Fruit fly (Drosophila melanogaster) whole organism, embryonic: Measurements from ENCODE around the gene stas.

ENCODE experiments used
- Atf-2 ChIP-seq: fragments of 200-800 bp; sonication (Bioruptor generic); optimal IDR thresholded peaks from 2 replicates; lab custom pipeline; 2016; ENCODE audit warnings: missing biosample characterization, missing genetic modification characterization
- CG10366 ChIP-seq: fragments of 200-800 bp; sonication (Bioruptor generic); IDR thresholded peaks from 2 replicates; pipeline ENCODE4 v1.3.6; 2022; ENCODE audit warnings: missing biosample characterization, missing genetic modification characterization
- CG11456 ChIP-seq: fragments of 200-800 bp; sonication (Bioruptor generic); IDR thresholded peaks from 3 replicates; pipeline ENCODE4 v1.3.6; 2022; ENCODE audit warnings: missing biosample characterization, missing genetic modification characterization
- CG12391 ChIP-seq: fragments of 200-800 bp; sonication (Bioruptor generic); optimal IDR thresholded peaks from 3 replicates; lab custom pipeline; 2018; ENCODE audit warnings: missing biosample characterization, mild to moderate bottlenecking, missing genetic modification characterization, moderate library complexity
- CG12744 ChIP-seq: fragments of 200-800 bp; sonication (Bioruptor generic); optimal IDR thresholded peaks from 2 replicates; lab custom pipeline; 2016; ENCODE audit warnings: missing biosample characterization, missing genetic modification characterization
- CG15601 ChIP-seq: fragments of 200-800 bp; sonication (Bioruptor generic); optimal IDR thresholded peaks from 3 replicates; lab custom pipeline; 2019; ENCODE audit warnings: missing biosample characterization, mild to moderate bottlenecking, missing genetic modification characterization, moderate library complexity
- CG17328 ChIP-seq: fragments of 200-800 bp; sonication (Bioruptor generic); IDR thresholded peaks from 2 replicates; pipeline ENCODE4 v1.3.6; 2022; ENCODE audit warnings: missing biosample characterization, missing genetic modification characterization
- CG1792 ChIP-seq: fragments of 200-800 bp; sonication (Bioruptor generic); optimal IDR thresholded peaks from 2 replicates; lab custom pipeline; 2016; ENCODE audit warnings: missing biosample characterization, missing genetic modification characterization
- CG18476 ChIP-seq: fragments of 200-800 bp; sonication (Bioruptor generic); optimal IDR thresholded peaks from 2 replicates; lab custom pipeline; 2016; ENCODE audit warnings: missing biosample characterization, mild to moderate bottlenecking, missing genetic modification characterization
- CG18599 ChIP-seq: fragments of 200-800 bp; sonication (Bioruptor generic); optimal IDR thresholded peaks from 3 replicates; lab custom pipeline; 2017; ENCODE audit warnings: missing biosample characterization, missing genetic modification characterization, mild to moderate bottlenecking, moderate library complexity, missing genetic modification reagents
- CG2678 ChIP-seq: fragments of 200-800 bp; sonication (Bioruptor generic); optimal IDR thresholded peaks from 3 replicates; lab custom pipeline; 2019; ENCODE audit warnings: missing biosample characterization, mild to moderate bottlenecking, missing genetic modification characterization, moderate library complexity
- CG2712 ChIP-seq: fragments of 200-800 bp; optimal IDR thresholded peaks from 3 replicates; lab custom pipeline; 2019; ENCODE audit warnings: missing biosample characterization, mild to moderate bottlenecking, missing genetic modification characterization, moderate library complexity
- CG3065 ChIP-seq: fragments of 200-800 bp; sonication (Bioruptor generic); optimal IDR thresholded peaks from 2 replicates; lab custom pipeline; 2016; ENCODE audit warnings: missing biosample characterization, missing genetic modification characterization
- CG3995 ChIP-seq: fragments of 200-800 bp; sonication (Bioruptor generic); optimal IDR thresholded peaks from 3 replicates; lab custom pipeline; 2016; ENCODE audit warnings: missing biosample characterization, missing genetic modification characterization
- CG6765 ChIP-seq: fragments of 200-800 bp; sonication (Bioruptor generic); optimal IDR thresholded peaks from 3 replicates; lab custom pipeline; 2017; ENCODE audit warnings: missing biosample characterization, mild to moderate bottlenecking, missing genetic modification characterization
- CG7556 ChIP-seq: fragments of 200-800 bp; sonication (Bioruptor generic); optimal IDR thresholded peaks from 2 replicates; lab custom pipeline; 2017; ENCODE audit warnings: missing biosample characterization, mild to moderate bottlenecking, missing genetic modification characterization
- CG7745 ChIP-seq: fragments of 200-800 bp; sonication (Bioruptor generic); optimal IDR thresholded peaks from 2 replicates; lab custom pipeline; 2018; ENCODE audit warnings: missing biosample characterization, mild to moderate bottlenecking, missing genetic modification characterization, moderate library complexity
- CG8388 ChIP-seq: fragments of 200-800 bp; sonication (Bioruptor generic); optimal IDR thresholded peaks from 2 replicates; lab custom pipeline; 2019; ENCODE audit warnings: missing biosample characterization, mild to moderate bottlenecking, missing genetic modification characterization, moderate library complexity
- CG9876 ChIP-seq: fragments of 200-800 bp; sonication (Bioruptor generic); optimal IDR thresholded peaks from 2 replicates; lab custom pipeline; 2016; ENCODE audit warnings: missing biosample characterization, missing genetic modification characterization
- D19B ChIP-seq: fragments of 200-800 bp; sonication (Bioruptor generic); optimal IDR thresholded peaks from 2 replicates; lab custom pipeline; 2017; ENCODE audit warnings: missing biosample characterization, mild to moderate bottlenecking, missing genetic modification characterization
- E2f2 ChIP-seq: fragments of 200-800 bp; sonication (Bioruptor generic); IDR thresholded peaks from 2 replicates; pipeline ENCODE4 v1.3.6; 2022; ENCODE audit warnings: missing biosample characterization, missing genetic modification characterization
- Fer3 ChIP-seq: fragments of 200-800 bp; sonication (Bioruptor generic); optimal IDR thresholded peaks from 2 replicates; lab custom pipeline; 2018; ENCODE audit warnings: missing biosample characterization, mild to moderate bottlenecking, missing genetic modification characterization, moderate library complexity
- H2.0 ChIP-seq: fragments of 200-800 bp; sonication (Bioruptor generic); IDR thresholded peaks from 2 replicates; pipeline ENCODE4 v1.3.6; 2022; ENCODE audit warnings: missing biosample characterization, missing genetic modification characterization
- HLH4C ChIP-seq: fragments of 200-800 bp; sonication (Bioruptor generic); IDR thresholded peaks from 3 replicates; pipeline ENCODE4 v1.3.6; 2022; ENCODE audit warnings: missing biosample characterization, missing genetic modification characterization; ENCODE audit not compliant: partially characterized antibody
- Hmx ChIP-seq: fragments of 200-800 bp; sonication (Bioruptor generic); optimal IDR thresholded peaks from 2 replicates; lab custom pipeline; 2016; ENCODE audit warnings: missing biosample characterization, missing genetic modification characterization
- Hr39 ChIP-seq: fragments of >200 bp; optimal IDR thresholded peaks from 2 replicates; lab custom pipeline; 2017
- MTF-1 ChIP-seq: fragments of 200-800 bp; sonication (Bioruptor generic); optimal IDR thresholded peaks from 2 replicates; lab custom pipeline; 2018; ENCODE audit warnings: missing biosample characterization, mild to moderate bottlenecking, missing genetic modification characterization, borderline replicate concordance
- Rfx ChIP-seq: fragments of 200-800 bp; sonication (Bioruptor generic); IDR thresholded peaks from 2 replicates; pipeline ENCODE4 v1.3.6; 2022; ENCODE audit warnings: missing biosample characterization, missing genetic modification characterization
- Sox100B ChIP-seq: fragments of 200-800 bp; sonication (Bioruptor generic); optimal IDR thresholded peaks from 3 replicates; lab custom pipeline; 2018; ENCODE audit warnings: missing biosample characterization, mild to moderate bottlenecking, missing genetic modification characterization
- aop ChIP-seq: fragments of 200-800 bp; sonication (Bioruptor generic); IDR thresholded peaks from 2 replicates; pipeline ENCODE4 v1.3.6; 2022; ENCODE audit warnings: missing biosample characterization, missing genetic modification characterization
- cwo ChIP-seq: fragments of 200-800 bp; sonication (Bioruptor generic); optimal IDR thresholded peaks from 3 replicates; lab custom pipeline; 2017; ENCODE audit warnings: missing biosample characterization, missing genetic modification characterization, mild to moderate bottlenecking, moderate library complexity, missing genetic modification reagents
- danr ChIP-seq: fragments of 200-800 bp; sonication (Bioruptor generic); IDR thresholded peaks from 2 replicates; pipeline ENCODE4 v1.3.6; 2022; ENCODE audit warnings: missing biosample characterization, missing genetic modification characterization
- dpn ChIP-seq, 2 experiments: fragments of 200-800 bp; sonication (Bioruptor generic); optimal IDR thresholded peaks; 3 replicates each; lab custom pipeline; 2016; ENCODE audit warnings: missing biosample characterization in 2 of 2, missing genetic modification characterization in 2 of 2
- eve ChIP-seq, 2 experiments: fragments of >200 bp; optimal IDR thresholded peaks; 2 replicates each; lab custom pipeline; 2017; ENCODE audit warnings: missing biosample characterization in 2 of 2, missing genetic modification characterization in 2 of 2
- gfzf ChIP-seq: fragments of 200-800 bp; sonication (Bioruptor generic); optimal IDR thresholded peaks from 2 replicates; lab custom pipeline; 2016; ENCODE audit warnings: missing biosample characterization, mild to moderate bottlenecking, missing genetic modification characterization, moderate library complexity
- grau ChIP-seq: fragments of 200-800 bp; optimal IDR thresholded peaks from 3 replicates; lab custom pipeline; 2019; ENCODE audit warnings: missing biosample characterization, mild to moderate bottlenecking, missing genetic modification characterization, moderate library complexity
- gsb ChIP-seq: fragments of 200-800 bp; sonication (Bioruptor generic); IDR thresholded peaks from 2 replicates; pipeline ENCODE4 v1.3.6; 2022; ENCODE audit warnings: missing biosample characterization, missing genetic modification characterization
- lilli ChIP-seq: fragments of 200-800 bp; sonication (Bioruptor generic); optimal IDR thresholded peaks from 3 replicates; lab custom pipeline; 2016; ENCODE audit warnings: missing biosample characterization, missing genetic modification characterization
- nau ChIP-seq: fragments of 200-800 bp; sonication (Bioruptor generic); optimal IDR thresholded peaks from 3 replicates; lab custom pipeline; 2017; ENCODE audit warnings: missing biosample characterization, mild to moderate bottlenecking, missing genetic modification characterization, missing genetic modification reagents
- pan ChIP-seq, 4 experiments: fragments of >200 bp in 3 of 4; fragments of 200-800 bp in 1 of 4; sonication (Bioruptor generic) in 1 of 4; optimal IDR thresholded peaks in 3 of 4; IDR thresholded peaks in 1 of 4; 2 replicates each; pipeline versions ENCODE4 v1.3.6 to Lab custom; 2017 to 2022; ENCODE audit warnings: missing biosample characterization in 2 of 4, missing genetic modification characterization in 2 of 4, mixed read lengths in 1 of 4
- peb ChIP-seq: fragments of 200-800 bp; sonication (Bioruptor generic); IDR thresholded peaks from 2 replicates; pipeline ENCODE4 v1.3.6; 2022; ENCODE audit warnings: missing biosample characterization, missing genetic modification characterization
- pita ChIP-seq: fragments of 200-800 bp; sonication (Bioruptor generic); optimal IDR thresholded peaks from 2 replicates; lab custom pipeline; 2017; ENCODE audit warnings: missing biosample characterization, mild to moderate bottlenecking, missing genetic modification characterization
- pnt ChIP-seq: fragments of 200-800 bp; sonication (Bioruptor generic); optimal IDR thresholded peaks from 3 replicates; lab custom pipeline; 2016; ENCODE audit warnings: missing biosample characterization, missing genetic modification characterization
- pros ChIP-seq: fragments of 200-800 bp; sonication (Bioruptor generic); optimal IDR thresholded peaks from 3 replicates; lab custom pipeline; 2019; ENCODE audit warnings: missing biosample characterization, mild to moderate bottlenecking, missing genetic modification characterization, moderate library complexity
- shn ChIP-seq: fragments of 200-800 bp; sonication (Bioruptor generic); optimal IDR thresholded peaks from 3 replicates; lab custom pipeline; 2016; ENCODE audit warnings: missing biosample characterization, missing genetic modification characterization
- sqz ChIP-seq: fragments of 200-800 bp; sonication (Bioruptor generic); optimal IDR thresholded peaks from 3 replicates; lab custom pipeline; 2018; ENCODE audit warnings: missing biosample characterization, mild to moderate bottlenecking, missing genetic modification characterization
- sug ChIP-seq: fragments of 200-800 bp; optimal IDR thresholded peaks from 2 replicates; lab custom pipeline; 2019; ENCODE audit warnings: missing biosample characterization, mild to moderate bottlenecking, missing genetic modification characterization, moderate library complexity
- tgo ChIP-seq: fragments of 200-800 bp; sonication (Bioruptor generic); IDR thresholded peaks from 3 replicates; pipeline ENCODE4 v1.3.6; 2022; ENCODE audit warnings: missing biosample characterization, missing genetic modification characterization
- tup ChIP-seq: fragments of 200-800 bp; sonication (Bioruptor generic); optimal IDR thresholded peaks from 2 replicates; lab custom pipeline; 2016; ENCODE audit warnings: missing biosample characterization, mild to moderate bottlenecking, missing genetic modification characterization, moderate library complexity
- unc-4 ChIP-seq: fragments of 200-800 bp; sonication (Bioruptor generic); IDR thresholded peaks from 2 replicates; pipeline ENCODE4 v1.3.6; 2022; ENCODE audit warnings: missing biosample characterization, missing genetic modification characterization; ENCODE audit not compliant: partially characterized antibody

Gene stas

DNA sequence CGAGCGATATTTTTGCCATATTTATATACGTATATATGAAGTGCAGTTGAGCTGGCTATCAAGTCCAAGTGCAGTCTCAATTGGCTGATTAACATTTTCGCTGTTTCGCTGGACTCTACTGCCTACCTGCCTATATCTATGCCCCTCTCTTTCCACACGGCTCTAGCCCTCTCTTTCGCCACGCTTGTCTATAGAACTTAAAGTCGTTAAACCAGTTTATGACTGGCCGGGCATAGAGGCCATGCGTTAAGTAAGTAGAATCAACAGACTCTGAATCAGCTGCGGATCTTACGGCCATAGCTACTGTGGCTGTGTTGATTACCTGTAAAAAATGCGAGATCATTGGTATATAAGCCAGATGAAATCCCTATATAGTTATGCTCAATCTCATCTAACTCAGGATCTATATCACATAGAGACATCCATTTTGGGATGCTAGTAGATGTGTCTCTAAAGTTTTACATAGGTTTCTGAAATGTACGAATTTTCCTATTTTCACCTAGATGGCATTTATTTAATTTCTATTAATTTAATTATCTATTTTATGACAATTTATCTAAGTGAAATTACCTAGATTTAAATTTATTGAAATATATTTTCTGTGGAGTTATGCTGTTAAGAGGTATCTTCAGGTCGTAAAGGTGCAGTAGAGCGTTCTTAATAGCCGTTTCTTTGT, 46.0 kb downstream of the stas start (continued):
- TF ChIP-seq Fer3, result no peak
- no peak for TF ChIP-seq E2f2
- TF ChIP-seq gsb (GFP tag; lab: Robert Waterston, UW), result no peak
- no peak for TF ChIP-seq CG3065
- TF ChIP-seq pnt, result no peak
- no peak for TF ChIP-seq CG1792 (GFP tag; lab: Kevin White, UChicago)
- no peak for TF ChIP-seq danr (GFP tag; lab: Robert Waterston, UW)
- no peak for TF ChIP-seq CG3995 (GFP tag; lab: Kevin White, UChicago)
- 0 out of 2 replicates have a peak, but pooled peaks have one; percentile 11 for TF ChIP-seq peb
- TF ChIP-seq lilli (GFP tag; lab: Kevin White, UChicago), result no peak
- no peak for TF ChIP-seq Hmx (GFP tag; lab: Kevin White, UChicago)
- no peak for TF ChIP-seq CG12744 (GFP tag; lab: Kevin White, UChicago)
- TF ChIP-seq H2.0 (GFP tag; lab: Robert Waterston, UW), result no peak
- TF ChIP-seq Rfx, result no peak
- TF ChIP-seq Sox100B (GFP tag; lab: Kevin White, UChicago), result peak; percentile 10
- TF ChIP-seq pros (GFP tag; lab: Kevin White, UChicago), result no peak
- peak in 1 of 2 experiments; percentile 34 for TF ChIP-seq dpn (GFP tag; optimal IDR thresholded peaks at IDR 0.05; lab: Kevin White, UChicago)
- TF ChIP-seq CG9876 (GFP tag; lab: Kevin White, UChicago), result no peak
- peak; percentile 90 for TF ChIP-seq D19B (GFP tag; lab: Kevin White, UChicago)
- TF ChIP-seq cwo (GFP tag; lab: Kevin White, UChicago), result peak; percentile 26
- TF ChIP-seq sqz, result no peak
- no peak for TF ChIP-seq HLH4C
- no peak for TF ChIP-seq tup (GFP tag; lab: Kevin White, UChicago)
- no peak for TF ChIP-seq sug (tag; lab: Kevin White, UChicago)
- TF ChIP-seq CG12391, result peak; percentile 41
- no peak for TF ChIP-seq CG6765 (GFP tag; lab: Kevin White, UChicago)
- TF ChIP-seq CG18476, result no peak
- no peak for TF ChIP-seq CG18599 (GFP tag; lab: Kevin White, UChicago)
- peak; percentile 47 for TF ChIP-seq CG15601 (tag; lab: Kevin White, UChicago)
- peak; percentile 44 for TF ChIP-seq grau (tag; lab: Kevin White, UChicago)
- TF ChIP-seq CG2678 (tag; lab: Kevin White, UChicago), result peak; percentile 42
- TF ChIP-seq CG2712, result peak; percentile 66
- TF ChIP-seq Hr39 (lab: Kevin White, UChicago), result no peak
- no peak for TF ChIP-seq pan (optimal IDR thresholded peaks at IDR 0.05; lab: Kevin White, UChicago)
- TF ChIP-seq pan (GFP tag; optimal IDR thresholded peaks at IDR 0.05 in 1 of 2, IDR thresholded peaks at IDR 0.05 in 1 of 2), result no peak
- TF ChIP-seq MTF-1, result no peak
- TF ChIP-seq CG7745, result no peak
- no peak for TF ChIP-seq gfzf (GFP tag; lab: Kevin White, UChicago)
- no peak for TF ChIP-seq CG11456 (GFP tag; lab: Robert Waterston, UW)
- no peak for TF ChIP-seq pita (GFP tag; lab: Kevin White, UChicago)
- no peak for TF ChIP-seq aop (GFP tag; lab: Robert Waterston, UW)
- no peak for TF ChIP-seq CG17328 (GFP tag; lab: Robert Waterston, UW)
- no peak for TF ChIP-seq Atf-2 (GFP tag; lab: Kevin White, UChicago)
- no peak for TF ChIP-seq nau (GFP tag; lab: Kevin White, UChicago)
- TF ChIP-seq shn (GFP tag; lab: Kevin White, UChicago), result no peak
- TF ChIP-seq CG8388 (GFP tag; lab: Kevin White, UChicago), result peak; percentile 24
- TF ChIP-seq tgo (GFP tag; lab: Robert Waterston, UW), result peak; percentile 16; the same call in 1 of the 3 replicates
- TF ChIP-seq CG7556 (GFP tag; lab: Kevin White, UChicago), result peak; percentile 41
- no peak for TF ChIP-seq eve (GFP tag; optimal IDR thresholded peaks at IDR 0.05; lab: Kevin White, UChicago)
- no peak for TF ChIP-seq unc-4
- TF ChIP-seq CG10366, result no peak
